Worm (Caenorhabditis elegans) whole organism, young adult: Measurements from ENCODE around the gene ecps-2.

Source experiments
- B0035.1 ChIP-seq: sonication (generic microtip); optimal IDR thresholded peaks from 2 replicates; lab custom pipeline; 2016; ENCODE audit warnings: missing genetic modification characterization, mild to moderate bottlenecking, missing compliant biosample characterization, missing genotype, missing genetic modification reagents
- B0336.3 ChIP-seq: fragments of 200-800 bp; sonication (Bioruptor generic); IDR thresholded peaks from 2 replicates; pipeline ENCODE4 v1.3.6; 2022; ENCODE audit warnings: missing genetic modification characterization, missing compliant biosample characterization
- C06A6.2 ChIP-seq: fragments of 200-800 bp; sonication (Bioruptor generic); conservative IDR thresholded peaks from 2 replicates; pipeline ENCODE4 v1.3.6; 2022; ENCODE audit warnings: missing genetic modification characterization, missing compliant biosample characterization
- D2030.7 ChIP-seq: fragments of 200-800 bp; sonication (Bioruptor generic); IDR thresholded peaks from 2 replicates; pipeline ENCODE4 v1.3.6; 2022; ENCODE audit warnings: missing genetic modification reagents, missing genetic modification characterization, missing compliant biosample characterization
- F22D6.2 ChIP-seq: sonication (generic microtip); optimal IDR thresholded peaks from 2 replicates; lab custom pipeline; 2016; ENCODE audit warnings: mild to moderate bottlenecking, missing genetic modification characterization, missing compliant biosample characterization
- F33H1.4 ChIP-seq: fragments of 200-800 bp; sonication (Bioruptor generic); IDR thresholded peaks from 2 replicates; pipeline ENCODE4 v1.3.6; 2022; ENCODE audit warnings: missing genetic modification reagents, missing genetic modification characterization, missing compliant biosample characterization
- F39B2.1 ChIP-seq: fragments of 200-800 bp; sonication (Bioruptor generic); IDR thresholded peaks from 2 replicates; pipeline ENCODE4 v1.3.6; 2022; ENCODE audit warnings: missing genetic modification reagents, missing genetic modification characterization, missing compliant biosample characterization
- F57C9.4 ChIP-seq: sonication (generic microtip); optimal IDR thresholded peaks from 2 replicates; lab custom pipeline; 2017; ENCODE audit warnings: mild to moderate bottlenecking, missing genetic modification characterization, missing compliant biosample characterization
- T07F8.4 ChIP-seq: sonication (generic microtip); optimal IDR thresholded peaks from 2 replicates; lab custom pipeline; 2016; ENCODE audit warnings: mild to moderate bottlenecking, missing genetic modification characterization, moderate library complexity, missing compliant biosample characterization
- Y53G8AR.9 ChIP-seq: fragments of 200-800 bp; sonication (Bioruptor generic); conservative IDR thresholded peaks from 2 replicates; pipeline ENCODE4 v1.3.6; 2022; ENCODE audit warnings: missing genetic modification reagents, missing genetic modification characterization, missing compliant biosample characterization
- ZK185.1 ChIP-seq: sonication (generic microtip); optimal IDR thresholded peaks from 2 replicates; lab custom pipeline; 2016; ENCODE audit warnings: mild to moderate bottlenecking, missing genetic modification characterization, missing compliant biosample characterization; ENCODE audit not compliant: poor library complexity, severe bottlenecking
- athp-1 ChIP-seq: sonication (generic microtip); optimal IDR thresholded peaks from 2 replicates; lab custom pipeline; 2017; ENCODE audit warnings: mild to moderate bottlenecking, missing genetic modification characterization, missing compliant biosample characterization
- attf-6 ChIP-seq: fragments of 200-800 bp; sonication (Bioruptor generic); IDR thresholded peaks from 2 replicates; pipeline ENCODE4 v1.3.6; 2022; ENCODE audit warnings: missing genetic modification reagents, missing genetic modification characterization, missing compliant biosample characterization
- bed-1 ChIP-seq: fragments of 200-800 bp; sonication (Bioruptor generic); IDR thresholded peaks from 2 replicates; pipeline ENCODE4 v1.3.6; 2022; ENCODE audit warnings: missing genetic modification reagents, missing genetic modification characterization, missing compliant biosample characterization
- cebp-1 ChIP-seq, 2 experiments: fragments of 200-800 bp in 1 of 2; sonication (Bioruptor generic) in 1 of 2; sonication (generic microtip) in 1 of 2; IDR thresholded peaks in 1 of 2; optimal IDR thresholded peaks in 1 of 2; 2 replicates each; pipeline versions ENCODE4 v1.3.6 to Lab custom; 2017 to 2022; ENCODE audit warnings: missing compliant biosample characterization in 2 of 2, missing genetic modification characterization in 2 of 2, mild to moderate bottlenecking in 1 of 2, missing genetic modification reagents in 1 of 2, moderate library complexity in 1 of 2
- ceh-27 ChIP-seq: fragments of 200-800 bp; sonication (Bioruptor generic); optimal IDR thresholded peaks from 2 replicates; lab custom pipeline; 2018; ENCODE audit warnings: mild to moderate bottlenecking, missing genetic modification characterization, moderate library complexity, missing compliant biosample characterization
- ceh-91 ChIP-seq: fragments of 200-800 bp; sonication (Bioruptor generic); IDR thresholded peaks from 2 replicates; pipeline ENCODE4 v1.3.6; 2022; ENCODE audit warnings: missing genetic modification reagents, missing genetic modification characterization, missing compliant biosample characterization
- dox-1 ChIP-seq: fragments of 200-800 bp; sonication (Bioruptor generic); IDR thresholded peaks from 2 replicates; pipeline ENCODE4 v1.3.6; 2022; ENCODE audit warnings: missing genetic modification reagents, missing genetic modification characterization, missing compliant biosample characterization
- dpl-1 ChIP-seq: fragments of 150-350 bp; optimal IDR thresholded peaks from 2 replicates; lab custom pipeline; 2014; ENCODE audit warnings: missing biosample characterization, missing genetic modification reagents, missing genetic modification characterization
- egl-18 ChIP-seq: fragments of 200-800 bp; sonication (Bioruptor generic); IDR thresholded peaks from 2 replicates; pipeline ENCODE4 v1.3.6; 2022; ENCODE audit warnings: missing genetic modification reagents, missing genetic modification characterization, missing compliant biosample characterization
- hmg-20 ChIP-seq: fragments of 200-800 bp; sonication (Bioruptor generic); IDR thresholded peaks from 2 replicates; pipeline ENCODE4 v1.3.6; 2022; ENCODE audit warnings: missing genetic modification reagents, missing genetic modification characterization, missing compliant biosample characterization
- let-607 ChIP-seq, 2 experiments: fragments of 200-800 bp in 1 of 2; sonication (Bioruptor generic) in 1 of 2; sonication (generic microtip) in 1 of 2; optimal IDR thresholded peaks; 2 replicates each; lab custom pipeline; 2016 to 2018; ENCODE audit warnings: mild to moderate bottlenecking in 2 of 2, missing compliant biosample characterization in 2 of 2, missing genetic modification characterization in 2 of 2, moderate library complexity in 2 of 2, missing genotype in 1 of 2
- lin-26 ChIP-seq: fragments of 200-800 bp; sonication (Bioruptor generic); IDR thresholded peaks from 2 replicates; pipeline ENCODE4 v1.3.6; 2022; ENCODE audit warnings: missing genetic modification reagents, missing genetic modification characterization, missing compliant biosample characterization
- lin-35 ChIP-seq, 3 experiments: fragments of 150-350 bp in 2 of 3; sonication (generic microtip) in 1 of 3; optimal IDR thresholded peaks; 2 replicates each; lab custom pipeline; 2014 to 2018; ENCODE audit warnings: missing biosample characterization in 3 of 3, missing genetic modification characterization in 3 of 3, missing genetic modification reagents in 3 of 3
- lin-40 ChIP-seq: sonication (generic microtip); optimal IDR thresholded peaks from 2 replicates; lab custom pipeline; 2016; ENCODE audit warnings: missing genetic modification characterization, mild to moderate bottlenecking, missing compliant biosample characterization, missing genotype, missing genetic modification reagents
- lin-54 ChIP-seq: fragments of 200-800 bp; sonication (Bioruptor generic); optimal IDR thresholded peaks from 2 replicates; lab custom pipeline; 2018; ENCODE audit warnings: mild to moderate bottlenecking, missing genetic modification characterization, missing compliant biosample characterization
- lsl-1 ChIP-seq: fragments of 200-800 bp; sonication (Bioruptor generic); optimal IDR thresholded peaks from 2 replicates; lab custom pipeline; 2018; ENCODE audit warnings: mild to moderate bottlenecking, missing genetic modification characterization, moderate library complexity, missing compliant biosample characterization
- lsy-27 ChIP-seq: sonication (generic microtip); optimal IDR thresholded peaks from 2 replicates; lab custom pipeline; 2017; ENCODE audit warnings: missing genetic modification characterization, mild to moderate bottlenecking, missing compliant biosample characterization, antibody characterized with exemption, missing genotype, borderline replicate concordance; ENCODE audit not compliant: insufficient read depth
- madf-6 ChIP-seq: fragments of 200-800 bp; sonication (Bioruptor generic); IDR thresholded peaks from 2 replicates; pipeline ENCODE4 v1.3.6; 2022; ENCODE audit warnings: missing genetic modification reagents, missing genetic modification characterization, missing compliant biosample characterization
- mcd-1 ChIP-seq: fragments of 200-800 bp; sonication (Bioruptor generic); IDR thresholded peaks from 2 replicates; pipeline ENCODE4 v1.3.6; 2022; ENCODE audit warnings: missing genetic modification reagents, missing genetic modification characterization, missing compliant biosample characterization
- nhr-179 ChIP-seq: sonication (generic microtip); optimal IDR thresholded peaks from 2 replicates; lab custom pipeline; 2016; ENCODE audit warnings: mild to moderate bottlenecking, missing genetic modification characterization, missing compliant biosample characterization
- nhr-80 ChIP-seq: sonication (generic microtip); optimal IDR thresholded peaks from 2 replicates; lab custom pipeline; 2016; ENCODE audit warnings: missing genetic modification characterization, missing compliant biosample characterization
- nhr-90 ChIP-seq: sonication (generic microtip); optimal IDR thresholded peaks from 2 replicates; lab custom pipeline; 2016; ENCODE audit warnings: missing genotype, mild to moderate bottlenecking, missing genetic modification characterization, missing compliant biosample characterization
- pha-4 ChIP-seq: fragments of 150-350 bp; sonication (generic microtip); optimal IDR thresholded peaks from 2 replicates; lab custom pipeline; 2014; ENCODE audit warnings: missing biosample characterization, missing genetic modification reagents, missing genetic modification characterization
- rec-8 ChIP-seq, 2 experiments: sonication (generic microtip); optimal IDR thresholded peaks; 2 replicates each; lab custom pipeline; 2016; ENCODE audit warnings: mild to moderate bottlenecking in 2 of 2, missing genetic modification characterization in 2 of 2, missing genetic modification reagents in 2 of 2, missing genotype in 2 of 2, missing biosample characterization in 1 of 2, missing compliant biosample characterization in 1 of 2, moderate library complexity in 1 of 2
- sdz-38 ChIP-seq: sonication (generic microtip); optimal IDR thresholded peaks from 2 replicates; lab custom pipeline; 2016; ENCODE audit warnings: missing genotype, missing genetic modification characterization, missing compliant biosample characterization
- snpc-1.3 ChIP-seq: sonication (generic microtip); optimal IDR thresholded peaks from 2 replicates; lab custom pipeline; 2017; ENCODE audit warnings: missing genetic modification characterization, mild to moderate bottlenecking, missing compliant biosample characterization, antibody characterized with exemption, moderate library complexity, missing genotype, missing genetic modification reagents; ENCODE audit not compliant: insufficient read depth
- somi-1 ChIP-seq: fragments of 200-800 bp; sonication (Bioruptor generic); optimal IDR thresholded peaks from 2 replicates; lab custom pipeline; 2018; ENCODE audit warnings: mild to moderate bottlenecking, missing genetic modification characterization, missing compliant biosample characterization
- tbp1 ChIP-seq: fragments of 200-800 bp; sonication (Bioruptor generic); optimal IDR thresholded peaks from 2 replicates; lab custom pipeline; 2018; ENCODE audit warnings: mild to moderate bottlenecking, missing genetic modification characterization, missing compliant biosample characterization
- tlf-1 ChIP-seq: fragments of 200-800 bp; sonication (Bioruptor generic); optimal IDR thresholded peaks from 2 replicates; lab custom pipeline; 2018; ENCODE audit warnings: mild to moderate bottlenecking, missing genetic modification characterization, missing compliant biosample characterization
- unc-130 ChIP-seq: sonication (generic microtip); optimal IDR thresholded peaks from 2 replicates; lab custom pipeline; 2016; ENCODE audit warnings: missing genetic modification reagents, missing genetic modification characterization, missing compliant biosample characterization
- unc-62 ChIP-seq: fragments of 150-350 bp; optimal IDR thresholded peaks from 2 replicates; lab custom pipeline; 2014; ENCODE audit warnings: missing biosample characterization, missing genetic modification reagents, missing genetic modification characterization
- xnd-1 ChIP-seq: sonication (generic microtip); optimal IDR thresholded peaks from 2 replicates; lab custom pipeline; 2016; ENCODE audit warnings: missing genotype, missing genetic modification reagents, missing genetic modification characterization, missing compliant biosample characterization
- zfh-2 ChIP-seq: fragments of 200-800 bp; sonication (Bioruptor generic); conservative IDR thresholded peaks from 2 replicates; pipeline ENCODE4 v1.3.6; 2022; ENCODE audit warnings: missing genetic modification reagents, missing genetic modification characterization, missing compliant biosample characterization
- ztf-18 ChIP-seq: sonication (generic microtip); optimal IDR thresholded peaks from 2 replicates; lab custom pipeline; 2016; ENCODE audit warnings: missing genotype, mild to moderate bottlenecking, missing genetic modification characterization, missing compliant biosample characterization
- ztf-28 ChIP-seq: fragments of 200-800 bp; sonication (Bioruptor generic); IDR thresholded peaks from 2 replicates; pipeline ENCODE4 v1.3.6; 2022; ENCODE audit warnings: missing genetic modification reagents, missing genetic modification characterization, missing compliant biosample characterization
- ztf-3 ChIP-seq: fragments of 200-800 bp; sonication (Bioruptor generic); optimal IDR thresholded peaks from 2 replicates; lab custom pipeline; 2018; ENCODE audit warnings: mild to moderate bottlenecking, missing genetic modification characterization, missing compliant biosample characterization

ecps-2 gene

DNA sequence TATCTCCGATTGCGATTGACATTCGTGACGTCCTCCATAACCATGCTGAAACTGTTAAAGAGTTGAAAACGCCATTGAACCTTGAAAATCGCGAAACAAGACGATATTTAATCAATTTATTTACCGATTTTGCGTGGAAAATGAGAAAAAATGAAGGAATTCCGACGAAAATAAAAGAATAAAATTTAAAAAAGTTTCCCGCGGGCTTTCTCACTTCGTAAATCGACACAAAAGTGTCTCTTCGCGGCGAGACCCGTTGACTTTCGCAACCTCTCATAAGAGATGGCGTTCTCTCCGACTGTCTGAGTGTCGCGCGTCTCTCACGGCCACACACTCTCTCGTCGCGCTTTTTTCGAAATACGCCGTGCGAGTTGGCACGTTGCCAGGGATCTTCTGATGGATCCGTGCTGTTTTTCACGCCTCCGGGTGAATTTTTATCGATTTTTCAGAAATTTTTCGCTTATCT lies 35.7 kb upstream of the ecps-2 start, which contains the start of gene hat-1 (continued):
- TF ChIP-seq ceh-91 = peak; percentile 93
- TF ChIP-seq hmg-20 (GFP tag; lab: Robert Waterston, UW) = 0 out of 2 replicates have a peak, but pooled peaks have one; percentile 50
- peak; percentile 99 for TF ChIP-seq dox-1 (GFP tag; lab: Robert Waterston, UW)
- no peak for TF ChIP-seq sdz-38
- TF ChIP-seq let-607 (tag; optimal IDR thresholded peaks at IDR 0.05; lab: Kevin White, UChicago) = peak; percentile 81 to 87
- no peak for TF ChIP-seq F39B2.1 (GFP tag; lab: Robert Waterston, UW)
- peak; percentile 75 for TF ChIP-seq tbp1 (GFP tag; lab: Kevin White, UChicago)
- TF ChIP-seq lin-40 = peak; percentile 97
- TF ChIP-seq pha-4 (tag; lab: Kevin White, UChicago) = peak; percentile 76
- TF ChIP-seq rec-8 (tag; optimal IDR thresholded peaks at IDR 0.05; lab: Kevin White, UChicago) = peak in 1 of 2 experiments; percentile 55
- peak; percentile 50 for TF ChIP-seq nhr-80 (tag; lab: Kevin White, UChicago)
- TF ChIP-seq Y53G8AR.9 (GFP tag; lab: Robert Waterston, UW) = peak; percentile 96
- 0 out of 2 replicates have a peak, but pooled peaks have one; percentile 43 for TF ChIP-seq lin-26 (GFP tag; lab: Robert Waterston, UW)
- peak; percentile 82 for TF ChIP-seq snpc-1.3 (tag; lab: Kevin White, UChicago)
- TF ChIP-seq xnd-1 = peak; percentile 82
- peak; percentile 96 for TF ChIP-seq tlf-1 (GFP tag; lab: Kevin White, UChicago)
- 0 out of 2 replicates have a peak, but pooled peaks have one; percentile 53 for TF ChIP-seq egl-18
- peak; percentile 77 for TF ChIP-seq unc-130 (GFP tag; lab: Kevin White, UChicago)
- peak; percentile 90 for TF ChIP-seq lsl-1 (GFP tag; lab: Kevin White, UChicago)
- peak; percentile 97 for TF ChIP-seq athp-1 (tag; lab: Kevin White, UChicago)
- peak; percentile 97 for TF ChIP-seq mcd-1
- no peak for TF ChIP-seq nhr-179 (tag; lab: Kevin White, UChicago)
- TF ChIP-seq C06A6.2 (GFP tag; lab: Robert Waterston, UW) = peak; percentile 89
- TF ChIP-seq lin-35 (GFP tag; optimal IDR thresholded peaks at IDR 0.05; lab: Kevin White, UChicago) = peak; percentile 4 to 92 (median 49)
- TF ChIP-seq ztf-28 (GFP tag; lab: Robert Waterston, UW) = peak; percentile 82
- no peak for TF ChIP-seq lsy-27 (tag; lab: Kevin White, UChicago)
- TF ChIP-seq unc-62 (GFP tag; lab: Kevin White, UChicago) = no peak
- no peak for TF ChIP-seq nhr-90 (tag; lab: Kevin White, UChicago)
- TF ChIP-seq zfh-2 (GFP tag; lab: Robert Waterston, UW) = peak; percentile 98
- peak; percentile 96 for TF ChIP-seq lin-54 (GFP tag; lab: Kevin White, UChicago)
- peak; percentile 95 for TF ChIP-seq D2030.7 (GFP tag; lab: Robert Waterston, UW)
- TF ChIP-seq F57C9.4 (tag; lab: Kevin White, UChicago) = no peak
- peak; percentile 98 for TF ChIP-seq cebp-1 (GFP tag; IDR thresholded peaks at IDR 0.05; lab: Robert Waterston, UW)
- TF ChIP-seq cebp-1 (tag; optimal IDR thresholded peaks at IDR 0.05; lab: Kevin White, UChicago) = peak; percentile 100
- TF ChIP-seq madf-6 (GFP tag; lab: Robert Waterston, UW) = peak; percentile 96
- peak; percentile 83 for TF ChIP-seq attf-6 (GFP tag; lab: Robert Waterston, UW)
- TF ChIP-seq T07F8.4 (tag; lab: Kevin White, UChicago) = no peak
- no peak for TF ChIP-seq ZK185.1 (tag; lab: Kevin White, UChicago)
- TF ChIP-seq B0035.1 (tag; lab: Kevin White, UChicago) = peak; percentile 68
- TF ChIP-seq dpl-1 (GFP tag; lab: Kevin White, UChicago) = peak; percentile 87
- no peak for TF ChIP-seq bed-1 (GFP tag; lab: Robert Waterston, UW)
- TF ChIP-seq F33H1.4 = peak; percentile 100
- TF ChIP-seq ztf-3 = peak; percentile 44
- peak; percentile 82 for TF ChIP-seq ztf-18 (tag; lab: Kevin White, UChicago)
- TF ChIP-seq B0336.3 (GFP tag; lab: Robert Waterston, UW) = peak; percentile 99
- peak; percentile 92 for TF ChIP-seq ceh-27 (GFP tag; lab: Kevin White, UChicago)
- peak; percentile 91 for TF ChIP-seq somi-1 (GFP tag; lab: Kevin White, UChicago)
- peak; percentile 63 for TF ChIP-seq F22D6.2 (tag; lab: Kevin White, UChicago)
